Fruit fly (Drosophila melanogaster): Measurements from ENCODE around the gene Tmtc1.

Gene Tmtc1

DNA sequence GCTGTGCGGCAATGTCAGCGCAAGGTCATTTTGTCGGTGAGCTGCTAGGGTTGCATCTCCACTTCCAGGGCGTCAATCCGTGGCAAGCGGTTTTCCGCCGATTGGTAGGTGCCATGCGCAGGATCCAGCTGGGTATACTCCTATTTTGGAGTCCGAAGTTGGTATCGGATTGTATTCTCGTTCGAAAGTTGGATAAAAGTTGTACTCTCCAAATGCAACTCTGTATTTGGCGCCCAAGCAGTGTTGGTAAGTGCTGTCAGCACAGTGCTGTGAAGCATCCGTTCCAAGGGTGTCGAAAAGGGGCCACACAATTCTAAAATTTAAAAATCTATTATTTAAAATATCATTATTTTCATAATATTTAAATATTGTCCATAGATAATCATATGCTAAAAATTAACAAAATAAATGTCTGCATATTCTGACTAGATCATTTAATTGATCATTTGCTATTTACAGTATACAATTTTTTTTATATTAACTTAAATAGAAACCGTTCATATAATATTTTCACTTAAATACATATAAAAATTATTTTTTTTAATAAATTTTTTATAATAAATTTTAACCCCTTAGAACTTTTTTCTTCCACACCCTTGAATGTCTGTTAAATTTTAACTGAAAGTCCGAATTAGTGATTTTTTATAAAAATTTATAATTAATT is 71.1 kb downstream of the Tmtc1 start (continued):
- TF ChIP-seq Rx (GFP tag; IDR thresholded peaks at IDR 0.05) (peak; percentile 69), CG31365 (tag; optimal IDR thresholded peaks at IDR 0.05) (peak; percentile 60), z (GFP tag; IDR thresholded peaks at IDR 0.05) (no peak), ATbp (GFP tag; optimal IDR thresholded peaks at IDR 0.05) (no peak), Eip74EF (GFP tag; optimal IDR thresholded peaks at IDR 0.05) (peak in 1 of 2 experiments; percentile 4), CG14860 (GFP tag; IDR thresholded peaks at IDR 0.05; ENCODE audit: partially characterized antibody) (no peak), CG30431 (GFP tag; optimal IDR thresholded peaks at IDR 0.05) (peak; percentile 83), Stat92E (GFP tag; optimal IDR thresholded peaks at IDR 0.05) (no peak), Fer1 (GFP tag; optimal IDR thresholded peaks at IDR 0.05) (peak; percentile 89), CG11504 (tag; optimal IDR thresholded peaks at IDR 0.05) (peak; percentile 91), crp (GFP tag; optimal IDR thresholded peaks at IDR 0.05) (peak in 1 of 2 experiments; percentile 64), CG11696 (GFP tag; IDR thresholded peaks at IDR 0.05) (no peak), Rfx (GFP tag; IDR thresholded peaks at IDR 0.05) (peak; percentile 95), slou (GFP tag; optimal IDR thresholded peaks at IDR 0.05) (peak; percentile 90), CG17328 (GFP tag; IDR thresholded peaks at IDR 0.05) (peak; percentile 72), CG10654 (GFP tag; optimal IDR thresholded peaks at IDR 0.05) (peak; percentile 87), CG16863 (GFP tag; optimal IDR thresholded peaks at IDR 0.05) (peak; percentile 60), CG2889 (GFP tag; IDR thresholded peaks at IDR 0.05) (peak; percentile 59; the same call in 1 of the 3 replicates), ken (GFP tag; IDR thresholded peaks at IDR 0.05) (peak; percentile 90), CG1832 (GFP tag; optimal IDR thresholded peaks at IDR 0.05) (no peak), CG13123 (GFP tag; optimal IDR thresholded peaks at IDR 0.05) (peak; percentile 72), mld (GFP tag; IDR thresholded peaks at IDR 0.05; ENCODE audit: partially characterized antibody) (no peak), CG9876 (GFP tag; optimal IDR thresholded peaks at IDR 0.05) (peak; percentile 74), schlank (tag; optimal IDR thresholded peaks at IDR 0.05) (peak; percentile 61), gcm2 (GFP tag; optimal IDR thresholded peaks at IDR 0.05) (peak; percentile 34), ci (GFP tag; IDR thresholded peaks at IDR 0.05) (peak; percentile 87), Nf-YB (GFP tag; optimal IDR thresholded peaks at IDR 0.05) (peak; percentile 67), slbo (GFP tag; IDR thresholded peaks at IDR 0.05) (peak; percentile 94), corto (GFP tag; optimal IDR thresholded peaks at IDR 0.05) (no peak), Lhr (GFP tag; optimal IDR thresholded peaks at IDR 0.05) (peak; percentile 78), CG6683 (GFP tag; optimal IDR thresholded peaks at IDR 0.05) (peak; percentile 61), trem (tag; optimal IDR thresholded peaks at IDR 0.05) (peak; percentile 74), emc (GFP tag; optimal IDR thresholded peaks at IDR 0.05) (peak; percentile 77), CG33213 (GFP tag; optimal IDR thresholded peaks at IDR 0.05) (peak; percentile 85), HLH3B (GFP tag; IDR thresholded peaks at IDR 0.05) (peak; percentile 88), CG6813 (GFP tag; optimal IDR thresholded peaks at IDR 0.05) (peak; percentile 59), Jarid2 (GFP tag; optimal IDR thresholded peaks at IDR 0.05) (peak; percentile 45), CG17385 (GFP tag; optimal IDR thresholded peaks at IDR 0.05) (peak; percentile 80), zfh1 (GFP tag; IDR thresholded peaks at IDR 0.05) (peak; percentile 85), ewg (GFP tag; optimal IDR thresholded peaks at IDR 0.05) (peak; percentile 80), vnd (GFP tag; IDR thresholded peaks at IDR 0.05; ENCODE audit: partially characterized antibody) (no peak), chn (GFP tag; optimal IDR thresholded peaks at IDR 0.05) (peak; percentile 86), caup (GFP tag; optimal IDR thresholded peaks at IDR 0.05; ENCODE audit: severe bottlenecking) (peak; percentile 92), Chrac-16 (GFP tag; optimal IDR thresholded peaks at IDR 0.05) (peak; percentile 90), Oaz (GFP tag; IDR thresholded peaks at IDR 0.05) (peak; percentile 64; the same call in 1 of the 2 replicates), zfh2 (GFP tag; optimal IDR thresholded peaks at IDR 0.05) (peak; percentile 92), CG12391 (tag; optimal IDR thresholded peaks at IDR 0.05) (peak; percentile 87), HmgD (GFP tag; optimal IDR thresholded peaks at IDR 0.05) (peak; percentile 0)
